Worm (Caenorhabditis elegans): ENCODE data around the gene actl-1.

DNA sequence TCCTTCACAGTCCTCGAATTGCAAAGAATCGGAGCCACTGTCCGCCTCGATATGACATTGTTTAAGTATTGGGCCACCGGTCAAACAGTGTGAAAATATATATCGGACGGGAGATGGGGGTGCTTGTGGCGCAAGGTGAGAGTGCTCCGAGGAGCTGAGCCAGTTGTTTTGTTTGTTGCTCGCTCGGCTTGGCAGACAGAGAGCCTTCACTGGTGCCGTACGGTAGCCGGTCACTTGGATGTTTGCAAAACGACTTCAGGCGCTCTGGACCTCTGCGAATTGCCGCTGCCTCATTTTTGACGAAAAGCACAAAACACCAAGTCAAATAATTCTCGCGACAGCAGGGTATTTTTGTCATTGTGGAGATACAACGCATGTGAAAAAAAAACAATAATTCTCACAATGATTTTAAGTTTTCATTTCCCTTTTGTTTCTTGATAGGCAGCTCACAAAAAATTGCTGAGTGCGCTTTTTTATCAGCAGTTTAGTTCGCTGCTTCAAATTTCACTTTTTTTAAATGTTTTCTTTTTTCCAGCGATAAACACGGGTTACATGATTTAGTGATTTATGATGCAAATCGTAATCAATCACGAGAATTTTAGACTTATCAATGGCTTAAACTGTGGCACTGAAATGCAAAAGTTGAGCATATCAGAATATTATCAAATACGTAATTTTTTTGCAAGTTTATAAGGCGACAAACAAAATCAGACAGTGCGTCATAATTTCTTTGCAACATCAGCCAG, 17.6 kb upstream of the actl-1 start:
- TF ChIP-seq him-1 (tag; optimal IDR thresholded peaks at IDR 0.05) (no peak), dao-5 (tag; optimal IDR thresholded peaks at IDR 0.05) (no peak), W03F9.2 (tag; optimal IDR thresholded peaks at IDR 0.05) (no peak)
